Worm (Caenorhabditis elegans) whole organism, L2 larva: ENCODE data around the gene txt-1.

ENCODE experiments used
- lin-39 ChIP-seq: fragments of 150-350 bp; optimal IDR thresholded peaks from 2 replicates; lab custom pipeline; 2014; ENCODE audit warnings: missing biosample characterization, missing genetic modification reagents, missing genetic modification characterization
- unc-39 ChIP-seq: fragments of 150-350 bp; optimal IDR thresholded peaks from 2 replicates; lab custom pipeline; 2014; ENCODE audit warnings: missing biosample characterization, missing genetic modification characterization
- ztf-11 ChIP-seq: sonication (generic microtip); optimal IDR thresholded peaks from 2 replicates; lab custom pipeline; 2017; ENCODE audit warnings: missing biosample characterization, missing genetic modification characterization

DNA sequence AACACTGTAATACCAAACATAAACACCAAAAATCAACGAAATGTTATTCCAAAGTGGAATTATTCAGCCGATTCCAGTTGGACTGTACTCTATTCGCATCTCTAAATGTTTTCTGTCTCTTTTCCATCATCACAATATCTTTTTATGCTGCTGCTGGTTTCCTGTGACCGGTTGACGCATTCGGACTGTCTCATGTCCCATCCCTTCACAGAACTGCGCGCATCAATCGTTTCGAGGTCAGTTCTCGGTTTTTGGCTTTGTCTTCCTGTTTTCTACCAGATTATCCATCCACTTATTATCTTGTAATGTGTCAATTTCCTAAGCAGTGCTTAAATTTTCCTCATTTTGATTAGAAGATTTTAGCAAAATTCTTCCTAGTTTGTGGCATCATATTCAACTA lies 45.9 kb upstream of the txt-1 start:
- TF ChIP-seq unc-39 (tag; lab: Kevin White, UChicago), result no peak
- no peak for TF ChIP-seq lin-39 (tag; lab: Kevin White, UChicago)
- no peak for TF ChIP-seq ztf-11 (tag; lab: Kevin White, UChicago)
